Worm (Caenorhabditis elegans) whole organism, L4 larva: Measurements from ENCODE around the gene K12G11.6.

ENCODE experiments used
- F26F4.8 ChIP-seq: fragments of 200-800 bp; sonication (Bioruptor generic); conservative IDR thresholded peaks from 2 replicates; pipeline ENCODE4 v1.3.6; 2022; ENCODE audit warnings: missing genetic modification characterization, missing compliant biosample characterization
- egl-27 ChIP-seq: sonication (generic microtip); optimal IDR thresholded peaks from 3 replicates; lab custom pipeline; 2017; ENCODE audit warnings: missing biosample characterization, missing genetic modification reagents, missing genetic modification characterization

ce11 chrV:11875060-11875459 is 19.1 kb upstream of the K12G11.6 start, which contains the start of gene sulp-4:
- no peak for TF ChIP-seq F26F4.8 (GFP tag; lab: Robert Waterston, UW)
- TF ChIP-seq egl-27 (tag; lab: Kevin White, UChicago), result no peak
